Worm (Caenorhabditis elegans) whole organism, L4 larva: Measurements from ENCODE around the gene fbxc-53.

Source experiments
- F26F4.8 ChIP-seq: fragments of 200-800 bp; sonication (Bioruptor generic); conservative IDR thresholded peaks from 2 replicates; pipeline ENCODE4 v1.3.6; 2022; ENCODE audit warnings: missing genetic modification characterization, missing compliant biosample characterization
- F44E2.7 ChIP-seq: fragments of 200-800 bp; sonication (Bioruptor generic); IDR thresholded peaks from 2 replicates; pipeline ENCODE4 v2.1.2; 2022; ENCODE audit warnings: missing genetic modification characterization, missing compliant biosample characterization
- F49E8.2 ChIP-seq: sonication (generic microtip); optimal IDR thresholded peaks from 2 replicates; lab custom pipeline; 2016; ENCODE audit warnings: missing compliant biosample characterization, mild to moderate bottlenecking, missing genetic modification characterization, borderline replicate concordance
- R02D3.7 ChIP-seq: fragments of 150-350 bp; sonication (generic microtip); optimal IDR thresholded peaks from 3 replicates; lab custom pipeline; 2014; ENCODE audit warnings: missing biosample characterization, missing genetic modification characterization
- T20F7.1 ChIP-seq: fragments of 200-800 bp; sonication (Bioruptor generic); optimal IDR thresholded peaks from 2 replicates; lab custom pipeline; 2018; ENCODE audit warnings: mild to moderate bottlenecking, missing genetic modification characterization, missing compliant biosample characterization
- T26A8.4 ChIP-seq: fragments of 200-800 bp; sonication (Bioruptor generic); IDR thresholded peaks from 2 replicates; pipeline ENCODE4 v1.3.6; 2022; ENCODE audit warnings: missing genetic modification characterization, missing compliant biosample characterization
- Y105C5A.15 ChIP-seq: fragments of 200-800 bp; sonication (Bioruptor generic); IDR thresholded peaks from 2 replicates; pipeline ENCODE4 v1.3.6; 2022; ENCODE audit warnings: missing genetic modification characterization, missing compliant biosample characterization
- ZK546.5 ChIP-seq, 2 experiments: sonication (generic microtip); optimal IDR thresholded peaks; 2 replicates each; lab custom pipeline; 2017; ENCODE audit warnings: missing biosample characterization in 2 of 2, missing genetic modification characterization in 2 of 2
- ceh-62 ChIP-seq: sonication (generic microtip); optimal IDR thresholded peaks from 2 replicates; lab custom pipeline; 2017; ENCODE audit warnings: missing biosample characterization, missing genetic modification characterization
- daf-12 ChIP-seq: fragments of 150-350 bp; optimal IDR thresholded peaks from 2 replicates; lab custom pipeline; 2014; ENCODE audit warnings: missing biosample characterization, missing genetic modification reagents, missing genetic modification characterization
- daf-16 ChIP-seq, 3 experiments: sonication (generic microtip); optimal IDR thresholded peaks; 2 replicates each; lab custom pipeline; 2016 to 2017; ENCODE audit warnings: missing genetic modification characterization in 3 of 3, missing genetic modification reagents in 3 of 3, mild to moderate bottlenecking in 2 of 3, missing compliant biosample characterization in 2 of 3, missing biosample characterization in 1 of 3, moderate library complexity in 1 of 3
- egl-43 ChIP-seq: fragments of 200-800 bp; sonication (Bioruptor generic); IDR thresholded peaks from 2 replicates; pipeline ENCODE4 v1.3.6; 2022; ENCODE audit warnings: missing genetic modification reagents, missing genetic modification characterization, missing compliant biosample characterization
- fkh-10 ChIP-seq: fragments of 150-350 bp; optimal IDR thresholded peaks from 2 replicates; lab custom pipeline; 2014; ENCODE audit warnings: missing biosample characterization, missing genetic modification reagents, missing genetic modification characterization
- hif-1 ChIP-seq, 2 experiments: sonication (generic microtip); optimal IDR thresholded peaks; 2 replicates each; lab custom pipeline; 2016 to 2017; ENCODE audit warnings: missing compliant biosample characterization in 2 of 2, missing genetic modification characterization in 2 of 2, missing genetic modification reagents in 2 of 2, missing genotype in 2 of 2, mild to moderate bottlenecking in 1 of 2
- hmg-1.1 ChIP-seq: fragments of 200-800 bp; sonication (Bioruptor generic); IDR thresholded peaks from 2 replicates; pipeline ENCODE4 v1.3.6; 2022; ENCODE audit warnings: missing genetic modification reagents, missing genetic modification characterization, missing compliant biosample characterization
- lin-13 ChIP-seq: fragments of 150-350 bp; optimal IDR thresholded peaks from 2 replicates; lab custom pipeline; 2014; ENCODE audit warnings: missing biosample characterization, missing genetic modification reagents, missing genetic modification characterization
- lin-15B ChIP-seq: fragments of 150-350 bp; sonication (generic microtip); optimal IDR thresholded peaks from 3 replicates; lab custom pipeline; 2014; ENCODE audit warnings: missing biosample characterization, missing genetic modification characterization
- lin-39 ChIP-seq: fragments of 150-350 bp; optimal IDR thresholded peaks from 2 replicates; lab custom pipeline; 2014; ENCODE audit warnings: missing biosample characterization, missing genetic modification reagents, missing genetic modification characterization
- lsy-2 ChIP-seq, 2 experiments: fragments of 150-350 bp in 1 of 2; sonication (generic microtip) in 1 of 2; optimal IDR thresholded peaks; 2 replicates each; lab custom pipeline; 2014 to 2017; ENCODE audit warnings: missing biosample characterization in 2 of 2, missing genetic modification characterization in 2 of 2
- madf-5 ChIP-seq, 2 experiments: fragments of 200-800 bp; sonication (Bioruptor generic); IDR thresholded peaks; 2 replicates each; pipeline ENCODE4 v1.3.6; 2022; ENCODE audit warnings: missing compliant biosample characterization in 2 of 2, missing genetic modification characterization in 2 of 2
- mdl-1 ChIP-seq, 2 experiments: fragments of 150-350 bp in 1 of 2; sonication (generic microtip) in 1 of 2; optimal IDR thresholded peaks; 2 replicates each; lab custom pipeline; 2014 to 2017; ENCODE audit warnings: missing biosample characterization in 2 of 2, missing genetic modification characterization in 2 of 2
- mep-1 ChIP-seq: fragments of 150-350 bp; sonication (generic microtip); optimal IDR thresholded peaks from 3 replicates; lab custom pipeline; 2014; ENCODE audit warnings: missing biosample characterization, missing genetic modification characterization
- nhr-111 ChIP-seq: fragments of 200-800 bp; sonication (Bioruptor generic); optimal IDR thresholded peaks from 2 replicates; lab custom pipeline; 2018; ENCODE audit warnings: mild to moderate bottlenecking, missing genetic modification characterization, missing compliant biosample characterization
- nhr-237 ChIP-seq: sonication (generic microtip); optimal IDR thresholded peaks from 2 replicates; lab custom pipeline; 2017; ENCODE audit warnings: missing biosample characterization, missing genetic modification characterization
- nhr-48 ChIP-seq: sonication (generic microtip); optimal IDR thresholded peaks from 2 replicates; lab custom pipeline; 2016; ENCODE audit warnings: mild to moderate bottlenecking, missing genetic modification characterization, missing compliant biosample characterization
- nhr-77 ChIP-seq: fragments of 150-350 bp; optimal IDR thresholded peaks from 2 replicates; lab custom pipeline; 2014; ENCODE audit warnings: missing biosample characterization, missing genetic modification characterization
- spr-1 ChIP-seq: sonication (generic microtip); optimal IDR thresholded peaks from 2 replicates; lab custom pipeline; 2016; ENCODE audit warnings: mild to moderate bottlenecking, missing genetic modification characterization, missing compliant biosample characterization
- tag-97 ChIP-seq: fragments of 200-800 bp; sonication (Bioruptor generic); IDR thresholded peaks from 2 replicates; pipeline ENCODE4 v1.3.6; 2022; ENCODE audit warnings: missing genetic modification characterization, missing compliant biosample characterization
- unc-62 ChIP-seq, 3 experiments: fragments of 150-350 bp in 1 of 3; sonication (generic microtip); optimal IDR thresholded peaks in 2 of 3; peaks in 1 of 3; 1 replicate in 1 of 3; 2 replicates in 2 of 3; lab custom pipeline; 2014 to 2017; ENCODE audit warnings: missing biosample characterization in 3 of 3, missing genetic modification characterization in 3 of 3, missing genetic modification reagents in 3 of 3, missing genotype in 1 of 3
- zfp-2 ChIP-seq: sonication (generic microtip); optimal IDR thresholded peaks from 2 replicates; lab custom pipeline; 2016; ENCODE audit warnings: mild to moderate bottlenecking, missing genetic modification characterization, missing compliant biosample characterization
- zfp-3 ChIP-seq: fragments of 200-800 bp; sonication (Bioruptor generic); conservative IDR thresholded peaks from 2 replicates; pipeline ENCODE4 v1.3.6; 2022; ENCODE audit warnings: missing genetic modification reagents, missing genetic modification characterization, missing compliant biosample characterization

fbxc-53 gene

ce11 chrII:3701305-3701704 lies 9.8 kb upstream of the fbxc-53 start, which contains the start of gene srx-105:
TSS of gene srx-105 (minus strand) at chrII:3701405.
- no peak for TF ChIP-seq egl-43
- TF ChIP-seq fkh-10 (GFP tag; lab: Kevin White, UChicago), result no peak
- TF ChIP-seq ceh-62 (tag; lab: Kevin White, UChicago), result no peak
- no peak for TF ChIP-seq mep-1
- no peak for TF ChIP-seq nhr-111 (GFP tag; lab: Kevin White, UChicago)
- TF ChIP-seq zfp-2 (tag; lab: Kevin White, UChicago), result no peak
- no peak for TF ChIP-seq daf-12
- no peak for TF ChIP-seq tag-97 (GFP tag; lab: Robert Waterston, UW)
- no peak for TF ChIP-seq T26A8.4
- TF ChIP-seq F49E8.2, result no peak
- TF ChIP-seq nhr-48 (tag; lab: Kevin White, UChicago), result no peak
- TF ChIP-seq mdl-1 (tag; optimal IDR thresholded peaks at IDR 0.05; lab: Kevin White, UChicago), result no peak
- no peak for TF ChIP-seq ZK546.5 (tag; optimal IDR thresholded peaks at IDR 0.05; lab: Kevin White, UChicago)
- no peak for TF ChIP-seq zfp-3

ce11 chrII:3705320-3705719 lies 5.8 kb upstream of the fbxc-53 start, which contains the start of gene srx-108:
TSS of gene srx-108 (plus strand) at chrII:3705620.
- no peak for TF ChIP-seq fkh-10 (GFP tag; lab: Kevin White, UChicago)
- no peak for TF ChIP-seq spr-1 (tag; lab: Kevin White, UChicago)
- no peak for TF ChIP-seq T20F7.1 (GFP tag; lab: Kevin White, UChicago)

ce11 chrII:3709255-3709654 lies 1.8 kb upstream of the fbxc-53 start, which contains the start of gene srx-110:
TSS of gene srx-110 (plus strand) at chrII:3709555.
- TF ChIP-seq lin-15B, result no peak
- no peak for TF ChIP-seq madf-5 (GFP tag; IDR thresholded peaks at IDR 0.05; lab: Robert Waterston, UW)
- no peak for TF ChIP-seq daf-12
- peak in 1 of 2 experiments; percentile 17 for TF ChIP-seq unc-62 (GFP tag; optimal IDR thresholded peaks at IDR 0.05 in 1 of 2; lab: Kevin White, UChicago)
- no peak for TF ChIP-seq unc-62 (tag; optimal IDR thresholded peaks at IDR 0.05; lab: Kevin White, UChicago)
- TF ChIP-seq Y105C5A.15 (GFP tag; lab: Robert Waterston, UW), result no peak
- no peak for TF ChIP-seq lin-39

ce11 chrII:3714595-3714994 lies 3.5 kb downstream of the fbxc-53 start, which contains the start of gene srh-100:
TSS of gene srh-100 (minus strand) at chrII:3714695.
- TF ChIP-seq lin-15B, result no peak
- TF ChIP-seq daf-16 (GFP tag; optimal IDR thresholded peaks at IDR 0.05; lab: Kevin White, UChicago), result no peak
- no peak for TF ChIP-seq daf-16 (tag; optimal IDR thresholded peaks at IDR 0.05; lab: Kevin White, UChicago)
- no peak for TF ChIP-seq nhr-237
- TF ChIP-seq mdl-1 (tag; optimal IDR thresholded peaks at IDR 0.05; lab: Kevin White, UChicago), result no peak
- TF ChIP-seq hmg-1.1 (GFP tag; lab: Robert Waterston, UW), result no peak
- no peak for TF ChIP-seq lin-13 (GFP tag; lab: Kevin White, UChicago)

ce11 chrII:3716455-3716854 lies 5.4 kb downstream of the fbxc-53 start, which contains the start of gene srh-99:
TSS of gene srh-99 (minus strand) at chrII:3716555.
- TF ChIP-seq R02D3.7 (tag; lab: Kevin White, UChicago) (no peak), nhr-48 (tag; lab: Kevin White, UChicago) (no peak), nhr-237 (no peak), lsy-2 (tag; optimal IDR thresholded peaks at IDR 0.05; lab: Kevin White, UChicago) (no peak), hif-1 (tag; optimal IDR thresholded peaks at IDR 0.05; lab: Kevin White, UChicago) (no peak), F26F4.8 (GFP tag; lab: Robert Waterston, UW) (no peak), F44E2.7 (GFP tag; lab: Robert Waterston, UW) (no peak), nhr-77 (tag; lab: Kevin White, UChicago) (no peak), tag-97 (GFP tag; lab: Robert Waterston, UW) (no peak)
- TF ChIP-seq, all 104 proteins: peak for 0
